Worm (Caenorhabditis elegans): ENCODE results near the gene ins-12.

The ins-12 gene

DNA sequence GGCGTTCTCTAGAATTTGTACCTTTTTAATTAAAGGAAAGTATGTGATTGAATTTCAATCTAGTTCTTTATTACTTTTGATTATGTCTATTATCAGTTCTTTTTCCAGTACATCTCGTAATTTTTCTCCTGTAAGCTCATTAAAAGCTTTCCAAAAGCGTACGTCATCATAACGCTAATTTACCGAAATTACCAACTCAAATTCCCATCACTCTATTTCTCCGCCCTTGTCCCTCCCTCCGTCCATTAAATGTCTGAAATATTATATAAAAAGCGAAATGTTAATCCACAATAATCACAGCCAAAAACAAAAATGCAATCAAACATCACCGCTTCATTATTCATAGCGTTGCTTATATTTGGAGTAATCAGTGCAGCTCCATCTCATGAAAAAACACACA lies at the start of gene ins-12:
Gene ins-12, plus strand, starts transcription at position 301 of the 400 bp plus-strand sequence.
- TF ChIP-seq fkh-10 (GFP tag; optimal IDR thresholded peaks at IDR 0.05) (no peak), unc-55 (GFP tag; optimal IDR thresholded peaks at IDR 0.05) (no peak), sdc-2 (tag; optimal IDR thresholded peaks at IDR 0.05) (no peak), ceh-18 (tag; optimal IDR thresholded peaks at IDR 0.05) (no peak), ceh-24 (tag; optimal IDR thresholded peaks at IDR 0.05) (no peak), sox-4 (tag; optimal IDR thresholded peaks at IDR 0.05) (no peak), hlh-30 (tag; optimal IDR thresholded peaks at IDR 0.05; ENCODE audit: insufficient read depth) (no peak), pros-1 (tag; optimal IDR thresholded peaks at IDR 0.05) (no peak), nfya-1 (tag; optimal IDR thresholded peaks at IDR 0.05) (no peak), ttx-3 (tag; optimal IDR thresholded peaks at IDR 0.05) (no peak)

DNA sequence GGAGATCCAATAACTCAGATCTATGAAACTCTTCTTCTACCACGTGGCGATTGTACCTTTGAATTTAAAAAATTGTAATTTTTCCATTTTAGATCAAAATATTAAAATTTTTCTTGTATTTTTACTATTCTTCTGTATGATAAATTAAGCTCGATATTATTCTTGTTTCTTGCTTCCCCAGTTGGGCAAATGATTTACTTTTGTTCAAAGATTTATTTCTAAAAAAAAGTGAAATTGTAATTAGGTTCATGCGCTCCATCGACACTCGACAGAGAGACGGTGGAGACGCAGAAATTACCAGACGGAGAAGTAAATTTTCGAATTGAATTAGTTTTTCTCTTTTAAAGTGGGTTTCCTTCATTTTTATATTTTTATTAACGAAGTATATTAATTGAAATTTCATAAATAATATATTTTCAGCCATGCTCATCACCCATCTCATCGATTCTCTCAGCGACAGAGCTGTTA lies 48.6 kb upstream of the ins-12 start, which contains the start of gene npp-24:
Gene npp-24, plus strand, starts transcription at position 51 of the 468 bp plus-strand sequence.
- peak; percentile 6 for TF ChIP-seq elt-2 (tag; optimal IDR thresholded peaks at IDR 0.05)
- TF ChIP-seq ceh-48 (tag; optimal IDR thresholded peaks at IDR 0.05), result no peak

DNA sequence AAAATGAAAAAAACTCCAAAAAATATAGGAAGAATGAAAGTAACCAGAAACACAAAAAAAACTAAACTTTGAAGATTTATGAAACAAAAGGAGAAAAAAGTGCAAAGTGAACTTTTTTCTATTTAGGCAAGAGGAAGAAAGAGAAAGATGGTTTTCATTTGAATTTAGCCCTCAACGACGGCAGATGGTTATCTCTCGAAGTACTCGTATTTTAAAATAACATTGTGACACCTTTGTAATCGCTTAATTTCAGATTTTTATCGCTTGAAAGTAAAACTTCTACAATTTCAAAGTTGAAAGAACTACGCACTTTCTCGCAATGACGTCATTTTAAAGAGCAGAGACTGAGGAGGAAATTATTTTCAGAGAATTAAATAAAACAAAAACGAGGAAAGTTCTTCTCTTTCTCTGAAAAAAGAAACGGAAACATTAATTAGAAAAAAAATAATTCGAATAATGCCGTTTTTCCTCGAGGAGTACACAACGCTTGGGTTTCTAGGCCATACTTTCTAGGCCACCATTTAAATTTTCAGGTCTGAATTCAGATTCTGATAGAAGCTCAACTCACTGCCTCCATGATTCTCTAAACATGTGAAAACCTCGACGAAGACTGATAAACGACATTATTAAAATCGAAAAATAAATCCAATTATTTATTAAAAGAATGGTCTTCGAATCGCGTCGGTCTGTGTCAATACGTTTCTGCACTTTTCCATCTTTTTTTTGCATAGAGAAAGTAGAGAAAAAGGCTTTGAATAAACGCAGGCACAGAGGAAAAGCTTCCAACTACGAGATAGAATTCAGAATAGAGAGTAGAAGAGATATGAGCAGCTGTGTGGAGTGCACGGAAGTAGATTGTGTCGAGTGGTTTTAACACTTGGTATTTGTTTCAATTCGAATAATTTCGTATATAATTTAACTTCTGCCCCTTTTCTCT lies 42.7 kb upstream of the ins-12 start:
- TF ChIP-seq C08G9.2 (tag; optimal IDR thresholded peaks at IDR 0.05) (peak; percentile 13), tbx-7 (tag; optimal IDR thresholded peaks at IDR 0.05) (peak; percentile 35), ceh-31 (tag; optimal IDR thresholded peaks at IDR 0.05) (peak; percentile 65), ceh-14 (tag; optimal IDR thresholded peaks at IDR 0.05) (peak; percentile 53), tbx-2 (tag; optimal IDR thresholded peaks at IDR 0.05) (peak; percentile 33), unc-42 (tag; optimal IDR thresholded peaks at IDR 0.05) (peak; percentile 60), ceh-34 (tag; optimal IDR thresholded peaks at IDR 0.05) (no peak), sox-4 (tag; optimal IDR thresholded peaks at IDR 0.05) (no peak), ets-4 (tag; optimal IDR thresholded peaks at IDR 0.05) (peak; percentile 44)

DNA sequence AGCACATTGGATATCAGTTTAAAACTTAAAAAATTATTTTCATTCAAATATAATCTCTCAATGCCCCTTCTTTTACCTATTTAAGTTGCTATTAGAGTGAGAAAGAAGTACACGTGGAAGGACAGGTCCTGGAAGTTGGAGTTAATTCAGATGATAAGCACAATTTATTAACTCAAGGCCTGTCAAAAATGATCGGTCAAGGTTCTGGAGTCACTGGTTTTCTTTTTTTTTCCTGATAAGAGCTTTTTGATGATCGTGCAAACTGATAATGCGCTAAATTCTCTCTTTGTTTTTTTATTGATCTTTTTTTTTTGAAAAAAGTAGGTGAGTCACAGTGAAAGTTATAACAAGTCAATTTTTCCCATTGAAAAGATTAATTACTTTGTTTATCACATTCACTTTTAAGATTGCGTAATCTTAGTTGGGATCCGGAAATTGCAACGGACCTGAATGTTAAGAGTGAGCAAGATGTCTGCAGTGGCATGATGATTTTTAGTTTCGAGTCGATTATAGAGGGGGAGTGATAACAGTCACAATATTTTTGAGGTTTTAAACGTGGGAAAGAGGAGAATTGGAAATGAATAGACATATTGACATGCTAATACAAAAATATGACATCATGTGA lies 41.8 kb upstream of the ins-12 start:
- peak; percentile 81 for TF ChIP-seq elt-2 (tag; optimal IDR thresholded peaks at IDR 0.05)
- no peak for TF ChIP-seq pag-3 (tag; optimal IDR thresholded peaks at IDR 0.05; ENCODE audit: borderline replicate concordance)

DNA sequence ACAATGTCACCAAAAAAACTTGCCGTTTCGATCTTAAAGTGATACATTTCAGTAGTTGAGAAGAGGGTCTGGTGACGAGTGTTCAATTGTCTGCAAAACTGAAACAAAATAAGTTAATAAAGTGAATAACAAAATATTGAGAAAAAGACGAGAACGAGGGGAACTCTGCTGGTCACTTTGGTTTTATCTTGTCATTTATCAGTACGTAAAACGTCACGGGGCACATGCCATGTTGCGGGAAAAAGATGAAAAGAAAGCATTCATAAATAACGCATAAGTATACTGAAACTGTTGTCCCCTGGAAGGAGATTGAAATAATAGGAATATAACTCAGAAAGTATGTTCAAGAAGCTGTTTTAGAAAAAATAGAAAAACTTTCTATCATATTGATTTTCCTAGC lies 39.6 kb upstream of the ins-12 start, which contains the start of gene sahd-1:
Gene sahd-1, minus strand, starts transcription at position 100 of the 400 bp plus-strand sequence.
- TF ChIP-seq ref-2 (tag; optimal IDR thresholded peaks at IDR 0.05) (no peak), ceh-18 (tag; optimal IDR thresholded peaks at IDR 0.05) (no peak), elt-2 (tag; optimal IDR thresholded peaks at IDR 0.05) (peak; percentile 56)

DNA sequence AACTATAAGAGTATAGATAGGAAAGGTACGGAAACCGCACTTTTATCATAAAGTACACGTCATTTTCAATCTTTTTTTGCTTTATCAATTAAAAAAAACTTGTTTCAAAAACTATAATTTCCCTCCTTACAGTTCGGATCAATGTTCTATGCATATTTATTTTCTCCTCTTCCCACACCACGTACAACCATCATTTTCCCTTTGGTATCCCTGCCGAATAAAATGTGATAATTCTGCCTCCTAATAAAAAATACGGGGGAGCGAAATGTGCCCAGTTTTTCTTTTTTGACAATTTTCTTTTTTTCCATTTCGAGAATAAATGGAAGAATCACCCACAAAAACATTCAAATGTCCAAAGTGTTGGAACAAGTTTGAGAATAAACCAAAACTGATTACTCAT lies 38.9 kb upstream of the ins-12 start, which contains the start of gene ZK177.3:
Gene ZK177.3, plus strand, starts transcription at position 301 of the 400 bp plus-strand sequence.
- TF ChIP-seq unc-55 (GFP tag; optimal IDR thresholded peaks at IDR 0.05) (no peak), elt-2 (tag; optimal IDR thresholded peaks at IDR 0.05) (no peak), ceh-9 (tag; optimal IDR thresholded peaks at IDR 0.05) (no peak), ahr-1 (tag; optimal IDR thresholded peaks at IDR 0.05) (no peak), zip-5 (tag; optimal IDR thresholded peaks at IDR 0.05) (no peak)

DNA sequence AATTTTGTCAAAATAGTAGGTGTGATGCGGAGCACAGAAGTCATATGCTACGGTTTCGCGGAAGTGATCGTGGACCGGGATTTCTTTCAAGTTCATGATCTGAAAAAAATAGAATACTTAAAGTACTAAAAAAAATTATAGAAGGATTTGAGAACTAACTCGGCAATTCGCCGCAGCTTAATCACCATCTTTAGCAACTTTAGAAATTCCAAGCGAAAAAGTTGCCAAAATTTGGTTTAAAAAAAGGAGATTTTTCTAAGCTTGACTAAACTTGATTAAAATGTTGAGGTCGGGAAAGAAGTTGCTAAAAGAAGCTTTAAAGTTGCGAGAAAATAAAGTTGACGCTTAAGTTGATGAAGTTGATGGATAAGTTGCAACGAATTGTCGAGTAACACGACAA lies 36.8 kb upstream of the ins-12 start, which contains the start of gene ZK177.9:
Gene ZK177.9, minus strand, starts transcription at position 101 of the 400 bp plus-strand sequence.
- TF ChIP-seq sox-4 (tag; optimal IDR thresholded peaks at IDR 0.05) (no peak), ceh-24 (tag; optimal IDR thresholded peaks at IDR 0.05) (no peak), unc-55 (GFP tag; optimal IDR thresholded peaks at IDR 0.05) (no peak), madf-2 (tag; optimal IDR thresholded peaks at IDR 0.05) (no peak), odd-2 (tag; optimal IDR thresholded peaks at IDR 0.05) (no peak), hlh-30 (tag; optimal IDR thresholded peaks at IDR 0.05; ENCODE audit: insufficient read depth) (no peak)

Data from whole organism, late embryonic.